Worm (Caenorhabditis elegans) whole organism, early embryonic: Measurements from ENCODE around the gene nfya-1.

Experiments
- B0310.2 ChIP-seq: sonication (generic microtip); optimal IDR thresholded peaks from 2 replicates; lab custom pipeline; 2016; ENCODE audit warnings: mild to moderate bottlenecking, missing genetic modification characterization, missing compliant biosample characterization
- aly-1 ChIP-seq: sonication (generic microtip); optimal IDR thresholded peaks from 2 replicates; lab custom pipeline; 2016; ENCODE audit warnings: missing genetic modification characterization, missing compliant biosample characterization
- ama-1 ChIP-seq: fragments of 150-350 bp; optimal IDR thresholded peaks from 2 replicates; lab custom pipeline; 2014
- ceh-13 ChIP-seq: fragments of 200-800 bp; sonication (Bioruptor generic); optimal IDR thresholded peaks from 2 replicates; lab custom pipeline; 2018; ENCODE audit warnings: mild to moderate bottlenecking, missing genetic modification characterization, missing compliant biosample characterization
- flt-1 ChIP-seq: fragments of 200-800 bp; sonication (Bioruptor generic); IDR thresholded peaks from 2 replicates; pipeline ENCODE4 v1.3.6; 2022; ENCODE audit warnings: missing genetic modification characterization, missing compliant biosample characterization
- hmbx-1 ChIP-seq: sonication (generic microtip); optimal IDR thresholded peaks from 2 replicates; lab custom pipeline; 2016; ENCODE audit warnings: mild to moderate bottlenecking, missing genetic modification characterization, missing compliant biosample characterization
- sea-1 ChIP-seq: fragments of 200-800 bp; sonication (Bioruptor generic); conservative IDR thresholded peaks from 2 replicates; pipeline ENCODE4 v1.3.6; 2022; ENCODE audit warnings: missing genetic modification characterization, missing compliant biosample characterization
- tbx-37 ChIP-seq: fragments of 200-800 bp; sonication (Bioruptor generic); conservative IDR thresholded peaks from 2 replicates; pipeline ENCODE4 v1.3.6; 2022; ENCODE audit warnings: missing genetic modification reagents, missing genetic modification characterization, missing compliant biosample characterization

- TF ChIP-seq ama-1 = no peak
- TF ChIP-seq aly-1 (tag; lab: Kevin White, UChicago) = peak; percentile 49
- TF ChIP-seq flt-1 (GFP tag; lab: Robert Waterston, UW) = peak; percentile 83
- peak; percentile 88 for TF ChIP-seq sea-1 (GFP tag; lab: Robert Waterston, UW)
- peak; percentile 60 for TF ChIP-seq B0310.2 (tag; lab: Kevin White, UChicago)
- TF ChIP-seq tbx-37 = peak; percentile 78
- TF ChIP-seq ceh-13 (GFP tag; lab: Kevin White, UChicago) = peak; percentile 71
- TF ChIP-seq hmbx-1 = no peak
Measured at ce11 chrX:11934933-11935332, 11.7 kb downstream of the nfya-1 start.
